Fruit fly (Drosophila melanogaster) ovary, adult (tissue): ENCODE results near the gene Spn.

Source experiments
- CG17801 ChIP-seq: fragments of 200-800 bp; optimal IDR thresholded peaks from 2 replicates; lab custom pipeline; 2019; ENCODE audit warnings: missing biosample characterization, mild to moderate bottlenecking, missing genetic modification characterization, moderate library complexity; ENCODE audit not compliant: partially characterized antibody

Spn gene

DNA sequence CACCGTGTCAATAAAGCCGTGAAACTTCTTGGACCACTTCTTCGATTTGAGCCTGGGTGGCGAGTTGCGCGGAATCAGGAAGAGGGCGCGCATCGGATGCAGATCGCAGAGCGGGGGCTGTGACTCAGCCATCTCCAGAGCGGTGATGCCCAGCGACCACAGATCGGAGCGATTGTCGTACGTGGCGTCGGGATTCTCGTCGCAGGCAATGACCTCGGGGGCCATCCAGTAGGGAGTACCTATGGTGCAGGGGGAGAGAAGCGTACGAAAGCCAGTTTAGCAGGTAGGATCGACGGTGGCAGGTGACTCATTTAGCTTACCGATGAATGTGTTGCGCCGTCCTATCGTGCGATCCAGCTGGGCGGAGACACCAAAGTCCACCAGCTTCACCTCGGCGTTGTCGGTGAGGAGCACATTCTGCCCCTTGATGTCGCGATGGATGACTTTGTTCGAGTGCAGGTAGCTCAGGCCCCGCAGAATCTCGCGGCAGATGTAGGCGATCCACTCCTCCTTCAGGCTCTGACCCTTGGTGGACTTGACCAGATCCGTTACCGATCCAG lies 13.0 kb upstream of the Spn start:
- TF ChIP-seq CG17801 (GFP tag; lab: Kevin White, UChicago): no peak

DNA sequence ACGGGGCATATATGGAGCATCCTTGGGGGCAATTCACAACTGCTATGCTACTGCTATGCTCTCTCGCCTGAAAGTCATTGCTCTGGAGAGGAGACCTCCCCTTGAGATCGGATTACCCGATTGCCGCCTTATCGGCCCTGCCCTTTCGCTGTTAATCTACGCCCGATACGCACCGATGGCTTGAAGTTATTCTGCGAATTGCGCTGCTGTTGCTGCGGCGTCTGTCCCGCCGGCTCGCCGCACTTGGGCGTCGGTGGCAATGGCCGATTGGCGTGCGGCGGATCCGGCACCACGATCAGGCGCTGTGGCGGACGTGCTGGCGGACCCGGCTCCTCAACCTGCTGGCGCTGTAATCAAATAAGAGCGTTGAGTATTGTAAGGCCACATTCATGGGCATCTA lies 11.9 kb upstream of the Spn start:
- TF ChIP-seq CG17801 (GFP tag; lab: Kevin White, UChicago): no peak

DNA sequence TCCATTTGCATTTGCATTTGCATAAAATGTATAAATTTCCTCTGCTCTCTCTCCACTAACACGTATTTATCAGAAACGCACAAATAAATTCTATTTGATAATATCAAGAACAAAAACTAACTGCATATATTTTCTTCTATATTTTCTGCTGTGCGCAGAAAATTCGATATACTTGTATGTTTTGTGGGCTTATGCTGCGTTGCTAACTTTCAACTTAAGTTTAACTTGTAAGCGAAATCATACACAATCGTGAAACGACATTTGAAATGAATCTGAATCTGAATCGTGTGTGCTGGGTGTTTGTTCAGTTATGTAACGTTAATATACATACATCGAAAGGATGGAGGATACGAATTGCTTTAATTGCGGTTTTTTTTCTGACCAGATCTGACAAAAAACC lies 1.6 kb upstream of the Spn start:
- no peak for TF ChIP-seq CG17801 (GFP tag; lab: Kevin White, UChicago)

DNA sequence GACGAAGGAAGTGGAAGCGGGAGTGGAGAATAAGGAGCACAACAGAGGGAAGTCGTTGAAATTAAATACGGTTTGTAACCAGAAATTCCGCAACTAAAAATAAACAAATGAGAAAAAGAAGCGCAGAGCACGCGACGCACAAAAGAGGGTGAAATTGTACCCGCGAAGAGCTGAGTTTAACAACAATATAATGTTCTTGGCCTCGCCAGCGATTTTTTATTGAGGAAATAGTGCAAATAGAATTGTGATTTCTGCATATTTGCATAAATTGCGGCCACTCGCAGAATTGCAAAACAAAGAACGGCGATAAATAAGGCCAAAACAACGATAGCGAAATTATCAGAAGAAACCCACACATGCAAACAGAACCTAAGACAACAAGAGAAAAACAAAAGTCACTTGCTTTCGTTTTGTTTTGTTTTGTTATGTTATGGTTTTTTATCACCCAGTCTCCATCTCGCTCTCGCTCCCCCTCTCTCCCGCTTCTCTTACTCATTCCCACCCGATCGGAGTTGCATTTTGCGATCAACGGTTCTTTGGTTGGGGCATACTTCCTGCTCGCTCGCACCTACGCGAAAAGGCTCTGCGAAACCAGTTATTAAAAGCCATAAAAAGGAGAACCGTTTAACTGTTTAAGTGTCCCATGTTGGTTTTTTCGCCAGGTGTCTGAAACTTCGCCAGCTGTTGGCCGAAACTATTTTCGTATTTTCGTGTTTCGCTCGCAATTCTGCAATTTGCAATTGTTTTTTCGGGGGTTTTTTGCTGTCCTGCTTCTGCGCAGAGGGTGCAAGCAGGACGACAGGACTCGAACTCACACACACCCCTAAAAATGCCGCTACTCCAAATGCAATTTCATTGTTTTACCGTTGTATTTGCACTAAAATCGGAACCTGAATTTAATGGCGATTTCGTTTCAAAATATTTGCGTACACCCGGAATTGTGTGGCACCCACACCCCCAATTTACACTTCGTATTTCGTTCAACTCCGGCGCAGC lies 950 bp downstream of the Spn start:
- TF ChIP-seq CG17801 (GFP tag; lab: Kevin White, UChicago): peak; percentile 95

DNA sequence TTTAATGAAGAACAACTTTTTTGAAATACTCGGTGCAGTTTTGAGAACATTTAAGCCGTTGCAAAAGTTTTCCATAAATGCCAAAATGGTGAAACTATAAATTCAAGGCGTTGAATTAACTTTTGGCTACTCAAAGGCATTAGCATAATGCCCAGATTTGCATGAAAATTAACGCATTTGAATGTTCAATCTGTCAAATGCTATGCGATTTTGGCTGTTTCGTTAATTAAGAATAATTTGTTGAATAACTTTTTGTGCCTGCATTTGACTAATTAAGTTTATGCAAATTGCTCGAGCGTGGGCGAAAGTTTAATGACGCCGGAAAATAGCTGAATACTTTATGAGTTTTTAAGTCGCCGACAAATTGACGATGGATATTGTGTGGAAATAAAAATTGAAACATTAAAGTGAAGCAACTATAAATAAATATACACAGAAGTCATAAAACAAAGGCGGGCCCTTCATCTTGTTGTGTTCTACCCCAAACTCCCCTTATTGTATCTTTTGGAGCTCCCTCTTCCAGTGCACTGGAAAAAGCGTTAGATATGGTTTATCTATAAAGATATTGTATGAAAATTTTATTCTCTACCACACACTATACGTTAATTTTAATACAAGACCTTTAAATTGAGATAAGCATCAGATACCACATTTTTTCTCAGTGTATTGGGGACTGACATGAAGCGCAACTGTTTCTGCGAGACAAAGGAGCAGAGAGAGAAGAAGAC lies 1.8 kb downstream of the Spn start:
- no peak for TF ChIP-seq CG17801 (GFP tag; lab: Kevin White, UChicago)

DNA sequence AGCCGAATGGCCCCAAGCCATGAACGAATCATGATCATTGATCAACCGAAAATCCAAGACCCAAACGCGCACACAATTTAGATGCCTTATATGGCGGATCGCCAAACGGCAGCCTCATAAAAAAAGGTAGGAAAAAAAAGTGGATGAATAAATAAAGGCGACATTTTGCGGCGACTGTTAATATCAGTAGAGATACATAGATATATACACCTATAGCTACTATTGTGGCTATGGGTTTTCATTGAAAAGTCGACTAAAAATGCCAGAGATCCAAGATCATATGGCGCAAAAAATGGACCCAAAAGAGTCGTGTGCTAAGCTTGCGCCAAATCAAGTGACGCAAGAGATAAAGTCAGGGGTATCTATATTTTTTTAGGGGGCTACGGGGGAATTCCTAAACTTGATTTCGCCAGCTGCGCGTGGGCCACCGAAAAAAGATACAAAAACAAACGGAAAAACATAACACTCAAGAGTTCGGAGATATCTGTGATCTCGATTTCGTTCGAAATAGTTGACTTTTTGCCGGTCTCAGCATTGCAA lies 2.9 kb downstream of the Spn start:
- no peak for TF ChIP-seq CG17801 (GFP tag; lab: Kevin White, UChicago)

DNA sequence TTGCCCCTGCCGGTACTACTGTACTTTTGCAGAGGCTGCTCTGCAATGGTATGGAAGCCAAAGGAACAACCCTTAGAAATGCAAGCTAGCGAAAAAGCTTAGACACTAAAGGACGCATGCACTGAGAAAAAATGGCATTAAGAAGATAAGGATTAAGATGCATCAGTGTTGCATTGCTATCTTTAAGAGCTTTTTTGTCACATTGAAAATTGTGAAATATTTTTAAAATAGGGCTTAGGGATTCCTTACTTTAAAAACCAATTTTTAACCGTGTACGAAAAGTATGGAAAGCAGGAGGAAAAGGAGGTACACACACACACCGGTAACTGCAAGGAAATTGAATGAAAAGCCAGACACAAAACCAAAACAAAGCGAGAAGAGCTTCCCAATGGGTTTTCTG lies 5.2 kb downstream of the Spn start:
- no peak for TF ChIP-seq CG17801 (GFP tag; lab: Kevin White, UChicago)

DNA sequence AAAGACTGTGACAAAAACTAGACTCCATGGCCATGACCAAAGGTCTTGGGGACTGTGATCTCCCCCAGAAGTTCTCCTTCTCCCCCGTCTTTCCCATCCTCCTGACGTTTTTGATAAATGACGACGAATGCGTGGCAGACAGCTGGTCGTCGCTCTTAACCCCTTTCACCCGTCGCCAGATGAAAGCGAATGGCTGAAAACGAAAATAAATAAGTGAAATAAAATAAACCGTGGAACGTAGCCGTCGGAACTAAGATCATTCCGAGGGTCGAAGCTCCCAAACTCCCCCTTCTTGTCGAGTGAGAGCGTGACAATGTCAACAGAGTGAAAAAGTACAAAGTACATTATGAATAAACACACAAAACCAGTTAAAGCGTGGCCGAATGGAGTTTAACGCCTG lies 8.2 kb downstream of the Spn start:
- no peak for TF ChIP-seq CG17801 (GFP tag; lab: Kevin White, UChicago)

DNA sequence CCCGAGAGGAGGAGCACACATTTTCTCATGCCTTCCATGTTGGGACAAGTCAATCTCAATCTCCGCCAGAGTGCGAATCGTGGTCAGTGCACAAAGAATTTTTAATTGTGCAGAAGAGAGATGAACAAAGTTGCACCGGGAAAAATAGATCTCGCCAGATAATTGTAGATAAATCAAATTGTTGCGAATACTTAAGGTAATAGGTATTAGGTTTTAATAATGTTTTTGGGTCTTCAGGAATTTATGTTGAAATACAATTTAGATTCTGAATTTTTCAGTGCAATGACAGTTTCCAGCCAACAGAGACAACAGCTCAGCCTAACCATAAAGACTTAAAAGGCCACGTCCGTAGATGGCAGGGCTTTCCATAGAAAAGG lies 9.0 kb downstream of the Spn start:
- no peak for TF ChIP-seq CG17801 (GFP tag; lab: Kevin White, UChicago)

DNA sequence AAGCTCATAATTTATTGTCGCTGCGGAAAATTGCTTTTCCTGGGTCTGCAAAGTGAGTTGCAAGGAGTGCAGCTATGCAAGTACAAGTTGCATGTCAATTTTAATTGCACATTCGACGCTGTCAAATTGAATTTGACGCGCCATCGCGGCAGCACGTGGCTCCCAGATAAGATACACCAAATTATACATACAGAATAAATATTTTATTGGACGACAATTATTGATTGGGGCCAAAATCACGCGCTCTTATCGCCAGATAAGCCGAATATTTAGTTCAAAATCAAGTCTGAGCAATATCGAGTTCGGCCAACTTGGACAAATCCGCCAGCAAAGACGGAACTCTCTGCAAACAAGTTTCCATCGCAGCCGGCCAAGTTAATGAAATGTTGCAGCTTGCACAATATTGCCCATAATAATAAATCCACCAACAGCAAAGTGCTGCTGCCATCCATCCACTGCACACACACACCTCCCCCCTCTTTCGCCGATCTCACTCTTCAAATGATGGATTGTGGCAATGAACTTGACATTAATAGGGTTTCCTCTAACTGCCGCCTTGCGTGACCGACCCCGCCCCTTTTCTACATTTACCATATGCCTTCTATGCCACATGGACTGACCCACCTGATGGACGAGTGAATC lies 9.5 kb downstream of the Spn start:
- TF ChIP-seq CG17801 (GFP tag; lab: Kevin White, UChicago): no peak

DNA sequence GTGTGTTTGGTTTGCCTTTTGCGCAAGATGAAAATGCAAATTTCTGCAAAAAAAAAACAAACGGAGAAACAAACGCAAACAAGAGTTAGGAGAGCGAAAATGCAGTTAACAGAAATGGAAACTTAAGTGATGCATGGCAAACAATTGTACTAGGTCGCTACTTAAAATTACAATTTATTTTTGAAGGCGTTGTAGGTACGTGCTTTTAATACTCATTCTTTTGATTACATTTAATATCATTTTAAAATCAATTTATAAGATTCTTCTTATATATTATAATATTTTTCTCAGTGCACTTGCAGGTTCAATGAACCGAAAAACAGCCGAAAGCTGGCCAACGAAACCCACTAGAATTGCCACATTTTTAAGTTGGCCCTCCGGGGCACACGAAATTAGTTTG lies 12.7 kb downstream of the Spn start:
- no peak for TF ChIP-seq CG17801 (GFP tag; lab: Kevin White, UChicago)

DNA sequence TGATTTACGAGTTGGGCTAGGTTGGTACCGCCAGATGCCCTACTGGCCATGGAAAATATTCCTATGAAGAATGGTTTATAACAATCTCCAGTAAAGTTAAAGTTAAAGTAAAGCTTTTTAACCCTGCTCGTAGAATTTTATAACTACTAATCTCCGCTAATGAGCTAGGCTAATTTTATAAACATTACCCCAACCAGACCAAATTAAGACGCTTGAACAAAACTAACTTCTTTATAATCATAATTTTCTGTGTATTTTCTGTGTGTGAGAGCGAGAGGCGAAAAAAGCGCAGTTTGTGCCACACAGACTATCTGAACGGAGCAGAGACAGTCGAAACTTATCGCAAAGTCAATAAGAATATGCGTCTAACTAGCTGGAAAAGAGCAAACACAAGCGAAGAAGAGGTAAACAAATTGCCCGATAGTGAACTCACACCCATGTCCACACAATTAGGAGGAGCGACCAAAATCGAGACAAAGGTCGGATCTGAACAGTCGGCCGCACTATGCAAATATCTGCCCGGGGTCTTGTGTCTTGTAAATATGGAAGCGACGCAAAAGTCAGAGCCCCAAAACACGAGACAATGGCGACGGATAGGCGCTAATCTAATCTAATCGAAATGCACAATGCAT lies 17.0 kb downstream of the Spn start:
- peak; percentile 14 for TF ChIP-seq CG17801 (GFP tag; lab: Kevin White, UChicago)

DNA sequence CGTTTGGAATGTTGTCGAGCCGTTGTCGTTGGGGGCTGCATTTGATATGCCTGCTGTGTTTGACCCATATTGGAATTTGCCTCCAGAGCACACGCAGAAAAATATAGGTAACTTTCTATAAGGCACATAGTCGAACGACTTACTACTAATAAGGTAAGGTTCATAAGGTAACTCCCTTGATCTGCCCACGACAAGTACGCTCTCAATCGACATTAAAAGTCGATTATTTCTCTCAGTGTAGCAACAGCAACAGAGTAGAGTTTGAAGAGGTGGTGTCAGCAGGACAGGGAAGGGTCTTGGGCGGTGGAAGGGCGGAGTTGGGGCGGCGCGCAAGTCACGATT lies 20.4 kb downstream of the Spn start:
- no peak for TF ChIP-seq CG17801 (GFP tag; lab: Kevin White, UChicago)

DNA sequence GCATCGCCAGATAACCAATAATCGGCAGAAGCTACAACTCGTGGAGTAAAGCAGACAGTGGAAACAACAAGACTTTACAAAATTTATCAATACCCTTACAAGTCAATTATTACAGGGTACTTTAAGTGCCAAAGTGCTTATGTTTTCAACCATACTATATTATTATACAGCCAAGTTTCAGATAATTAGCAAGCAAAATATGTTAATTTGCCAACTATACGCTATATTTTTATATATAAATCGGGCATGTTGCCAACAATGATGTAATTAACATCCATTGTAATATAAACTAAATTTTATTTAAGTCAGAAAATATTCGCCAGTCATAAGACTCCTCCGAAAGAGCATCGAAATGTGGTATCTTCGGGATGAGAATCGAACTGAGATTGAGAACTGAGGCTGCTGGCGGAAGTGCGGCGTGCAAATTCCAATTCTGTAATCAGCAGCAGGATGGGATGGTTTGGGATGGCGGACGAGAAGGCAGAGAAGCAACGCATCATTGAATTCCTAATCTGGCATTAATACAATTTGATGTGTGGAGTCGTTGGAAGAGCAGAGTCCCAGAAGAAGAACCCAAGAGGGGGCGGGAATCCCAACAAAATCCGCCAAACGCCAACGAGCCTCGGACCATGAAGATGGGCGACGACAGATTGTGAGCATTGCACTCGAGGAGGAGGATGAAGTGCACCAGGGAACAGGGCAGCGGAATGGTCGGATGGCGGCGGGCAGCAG lies 20.9 kb downstream of the Spn start:
- TF ChIP-seq CG17801 (GFP tag; lab: Kevin White, UChicago): no peak
